Worm (Caenorhabditis elegans): ENCODE data around the gene F09F7.6.

DNA sequence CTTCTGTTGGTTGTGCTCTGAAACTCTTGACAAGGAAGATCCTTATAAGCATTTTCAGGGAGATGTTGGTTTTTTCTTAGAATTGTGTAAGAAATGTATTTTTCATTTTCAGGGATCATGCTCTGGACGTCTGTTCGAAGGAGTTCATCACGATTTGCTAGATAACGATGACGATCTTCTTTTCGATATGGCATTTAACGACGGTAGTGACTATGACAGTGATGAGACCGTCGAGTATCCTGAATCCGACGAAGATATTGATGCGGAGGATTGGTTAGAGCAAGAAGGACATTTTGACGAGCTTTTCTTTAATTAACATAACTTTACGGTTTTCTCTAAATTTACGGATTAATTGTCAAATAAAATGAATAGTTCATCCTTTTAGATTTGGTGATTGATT, 36.8 kb upstream of the F09F7.6 start:
- no peak for TF ChIP-seq lin-13 (tag; optimal IDR thresholded peaks at IDR 0.05)
- no peak for TF ChIP-seq blmp-1 (tag; optimal IDR thresholded peaks at IDR 0.05)
- no peak for TF ChIP-seq nhr-76 (tag; optimal IDR thresholded peaks at IDR 0.05)
- no peak for TF ChIP-seq lsy-2 (tag; optimal IDR thresholded peaks at IDR 0.05)
- no peak for TF ChIP-seq unc-39 (tag; optimal IDR thresholded peaks at IDR 0.05)
- no peak for TF ChIP-seq nhr-2 (tag; optimal IDR thresholded peaks at IDR 0.05)
- TF ChIP-seq mep-1 (tag; optimal IDR thresholded peaks at IDR 0.05), result no peak
